Fruit fly (Drosophila melanogaster): ENCODE measurements around the gene CG31272.

CG31272 gene

DNA sequence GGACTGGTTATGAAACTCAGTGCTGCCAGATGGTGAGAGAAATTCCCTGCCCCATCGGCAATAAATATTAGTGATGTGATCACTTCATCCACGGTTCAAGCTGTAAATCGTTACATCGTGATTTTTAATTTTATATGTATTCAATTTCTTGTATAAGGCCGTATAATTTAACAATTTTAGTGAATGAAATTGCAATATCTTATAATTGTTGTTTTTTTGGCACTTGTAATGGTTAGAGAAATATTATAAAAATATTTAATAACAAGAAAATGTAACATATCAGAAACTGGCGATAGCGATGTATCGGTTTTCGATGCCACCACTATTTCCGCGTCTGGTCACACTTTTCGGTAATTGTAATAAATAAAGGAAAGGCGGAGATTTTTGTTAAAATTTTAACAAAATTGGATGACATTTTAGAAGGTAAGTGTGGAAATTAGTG is 24.9 kb upstream of the CG31272 start, which contains the start of the genes mRpL37 and Rbp1 (continued):
- TF ChIP-seq Sry-β (GFP tag; optimal IDR thresholded peaks at IDR 0.05) (peak; percentile 72), az2 (GFP tag; optimal IDR thresholded peaks at IDR 0.05) (peak; percentile 77), caup (GFP tag; optimal IDR thresholded peaks at IDR 0.05; ENCODE audit: severe bottlenecking) (peak; percentile 44), CG3065 (GFP tag; optimal IDR thresholded peaks at IDR 0.05) (peak; percentile 23), Trl (optimal IDR thresholded peaks at IDR 0.05) (no peak), Trl (GFP tag; optimal IDR thresholded peaks at IDR 0.05) (peak; percentile 69), Sox102F (GFP tag; optimal IDR thresholded peaks at IDR 0.05) (peak; percentile 73), CG11560 (tag; IDR thresholded peaks at IDR 0.05) (no peak), zen (tag; optimal IDR thresholded peaks at IDR 0.05) (peak; percentile 71), Atf-2 (GFP tag; optimal IDR thresholded peaks at IDR 0.05) (peak; percentile 48), CG10209 (GFP tag; optimal IDR thresholded peaks at IDR 0.05) (peak; percentile 69), maf-S (GFP tag; optimal IDR thresholded peaks at IDR 0.05) (peak; percentile 12), CG9817 (tag; optimal IDR thresholded peaks at IDR 0.05) (peak; percentile 87), dpn (GFP tag; optimal IDR thresholded peaks at IDR 0.05) (peak; percentile 48 to 82), Hmx (GFP tag; optimal IDR thresholded peaks at IDR 0.05) (no peak), CG43689 (GFP tag; IDR thresholded peaks at IDR 0.05) (no peak), CG6813 (GFP tag; optimal IDR thresholded peaks at IDR 0.05) (no peak), Doc3 (GFP tag; IDR thresholded peaks at IDR 0.05; ENCODE audit: partially characterized antibody) (peak; percentile 84), tin (GFP tag; optimal IDR thresholded peaks at IDR 0.05) (peak; percentile 78), CG12104 (GFP tag; optimal IDR thresholded peaks at IDR 0.05) (peak; percentile 50), lilli (GFP tag; optimal IDR thresholded peaks at IDR 0.05) (peak; percentile 81), CG1647 (GFP tag; optimal IDR thresholded peaks at IDR 0.05) (peak; percentile 33), Ptx1 (GFP tag; IDR thresholded peaks at IDR 0.05) (peak; percentile 91), chinmo (GFP tag; IDR thresholded peaks at IDR 0.05; ENCODE audit: partially characterized antibody) (peak; percentile 66; the same call in 1 of the 4 replicates), fd102C (GFP tag; optimal IDR thresholded peaks at IDR 0.05) (no peak), Hr51 (GFP tag; optimal IDR thresholded peaks at IDR 0.05) (peak in 1 of 2 experiments; percentile 55), CG18764 (GFP tag; optimal IDR thresholded peaks at IDR 0.05) (peak; percentile 57), Abd-B (GFP tag; optimal IDR thresholded peaks at IDR 0.05) (peak; percentile 93), CG9876 (GFP tag; optimal IDR thresholded peaks at IDR 0.05) (no peak), CG12744 (GFP tag; optimal IDR thresholded peaks at IDR 0.05) (no peak), cwo (GFP tag; optimal IDR thresholded peaks at IDR 0.05) (peak; percentile 19), CG1792 (GFP tag; optimal IDR thresholded peaks at IDR 0.05) (no peak), CG1603 (tag; optimal IDR thresholded peaks at IDR 0.05) (no peak), CG10366 (GFP tag; IDR thresholded peaks at IDR 0.05) (peak; percentile 54), CG18599 (GFP tag; optimal IDR thresholded peaks at IDR 0.05) (peak; percentile 56), Fer3 (tag; optimal IDR thresholded peaks at IDR 0.05) (peak; percentile 67), kah (GFP tag; optimal IDR thresholded peaks at IDR 0.05) (no peak), CG34422 (GFP tag; IDR thresholded peaks at IDR 0.05) (peak; percentile 47; the same call in 2 of the 3 replicates), CG7928 (GFP tag; optimal IDR thresholded peaks at IDR 0.05) (peak; percentile 21), h (optimal IDR thresholded peaks at IDR 0.05) (no peak), Usf (GFP tag; optimal IDR thresholded peaks at IDR 0.05) (peak; percentile 51), Awh (GFP tag; IDR thresholded peaks at IDR 0.05) (no peak), Nf-YC (tag; optimal IDR thresholded peaks at IDR 0.05) (peak; percentile 76), yki (optimal IDR thresholded peaks at IDR 0.05) (peak; percentile 7), tap (tag; optimal IDR thresholded peaks at IDR 0.05) (no peak), al (GFP tag; IDR thresholded peaks at IDR 0.05) (peak; percentile 85), CG12071 (GFP tag; optimal IDR thresholded peaks at IDR 0.05) (no peak), CG2116 (GFP tag; optimal IDR thresholded peaks at IDR 0.05) (peak; percentile 63), Lim3 (GFP tag; IDR thresholded peaks at IDR 0.05) (no peak), da (GFP tag; optimal IDR thresholded peaks at IDR 0.05) (no peak), bcd (GFP tag; optimal IDR thresholded peaks at IDR 0.05) (peak; percentile 81)

Measured in whole organism, embryonic.